Worm (Caenorhabditis elegans) whole organism, midembryonic: ENCODE results near the gene ung-1.

Source experiments
- T22C8.4 ChIP-seq: fragments of 200-800 bp; sonication (Bioruptor generic); IDR thresholded peaks from 2 replicates; pipeline ENCODE4 v1.3.6; 2022; ENCODE audit warnings: missing genetic modification characterization, missing compliant biosample characterization
- cog-1 ChIP-seq: sonication (generic microtip); optimal IDR thresholded peaks from 2 replicates; lab custom pipeline; 2016; ENCODE audit warnings: missing genetic modification characterization, missing compliant biosample characterization
- flt-1 ChIP-seq: fragments of 200-800 bp; sonication (Bioruptor generic); IDR thresholded peaks from 2 replicates; pipeline ENCODE4 v1.3.6; 2022; ENCODE audit warnings: missing genetic modification characterization, missing compliant biosample characterization
- klf-2 ChIP-seq: fragments of 200-800 bp; sonication (Bioruptor generic); conservative IDR thresholded peaks from 2 replicates; pipeline ENCODE4 v1.3.6; 2022; ENCODE audit warnings: missing genetic modification reagents, missing genetic modification characterization, missing compliant biosample characterization
- med-1 ChIP-seq: sonication (generic microtip); optimal IDR thresholded peaks from 2 replicates; lab custom pipeline; 2017; ENCODE audit warnings: missing genetic modification characterization, mild to moderate bottlenecking, missing compliant biosample characterization, antibody characterized with exemption, missing genetic modification reagents; ENCODE audit not compliant: insufficient read depth
- ref-1 ChIP-seq: fragments of 200-800 bp; sonication (Bioruptor generic); conservative IDR thresholded peaks from 2 replicates; pipeline ENCODE4 v1.3.6; 2022; ENCODE audit warnings: missing genetic modification reagents, missing genetic modification characterization, missing compliant biosample characterization
- tab-1 ChIP-seq: fragments of 200-800 bp; sonication (Bioruptor generic); IDR thresholded peaks from 2 replicates; pipeline ENCODE4 v1.3.6; 2022; ENCODE audit warnings: missing genetic modification characterization, missing compliant biosample characterization
- ztf-23 ChIP-seq: fragments of 200-800 bp; sonication (Bioruptor generic); IDR thresholded peaks from 2 replicates; pipeline ENCODE4 v1.3.6; 2022; ENCODE audit warnings: missing genetic modification reagents, missing genetic modification characterization, missing compliant biosample characterization
- ztf-29 ChIP-seq: fragments of 200-800 bp; sonication (Bioruptor generic); IDR thresholded peaks from 2 replicates; pipeline ENCODE4 v1.3.6; 2022; ENCODE audit warnings: missing genetic modification reagents, missing genetic modification characterization, missing compliant biosample characterization

DNA sequence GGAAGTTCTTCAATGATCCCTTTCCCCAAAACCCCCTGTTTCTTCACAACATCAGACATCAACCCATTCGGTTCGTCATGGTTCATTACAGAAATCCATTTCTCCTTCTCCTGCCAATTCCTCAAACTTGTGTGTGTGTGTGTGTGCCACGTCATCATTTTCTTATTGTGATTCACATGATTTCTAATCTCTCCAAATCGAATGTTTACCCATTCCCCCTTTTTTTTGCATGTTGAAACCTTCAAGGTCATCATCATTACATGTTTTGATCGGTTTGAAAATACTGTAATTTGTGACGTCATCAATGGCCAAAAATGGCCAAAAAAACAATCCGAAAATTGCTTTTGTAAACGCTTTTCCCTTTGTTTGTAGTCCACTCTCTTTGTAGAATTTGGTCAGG is 35.9 kb upstream of the ung-1 start:
- TF ChIP-seq flt-1 (GFP tag; lab: Robert Waterston, UW) (no peak), ztf-29 (GFP tag; lab: Robert Waterston, UW) (no peak), med-1 (GFP tag; lab: Kevin White, UChicago) (no peak), ref-1 (GFP tag; lab: Robert Waterston, UW) (no peak), cog-1 (no peak), T22C8.4 (GFP tag; lab: Robert Waterston, UW) (no peak), klf-2 (GFP tag; lab: Robert Waterston, UW) (no peak), ztf-23 (GFP tag; lab: Robert Waterston, UW) (no peak), tab-1 (no peak)
